Worm (Caenorhabditis elegans): ENCODE data around the gene C31H1.1.

The C31H1.1 gene

DNA sequence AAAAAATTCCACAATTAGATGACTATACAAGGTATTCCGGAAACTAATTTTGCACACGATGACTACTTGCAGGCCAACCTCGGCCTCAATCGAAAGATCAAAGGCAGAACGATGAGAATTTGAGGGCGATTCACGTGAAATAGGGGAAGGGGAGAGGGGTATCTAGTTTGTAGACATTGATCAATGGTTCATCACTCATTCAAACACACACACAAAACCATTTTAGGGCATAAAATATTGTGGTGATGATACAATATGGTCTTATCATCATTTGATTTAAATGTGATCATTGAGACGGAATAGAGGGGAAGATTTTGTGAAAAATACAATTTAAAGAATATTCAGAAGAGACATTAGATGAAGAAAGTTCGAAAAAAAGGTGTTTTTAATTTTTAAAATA lies 34.5 kb upstream of the C31H1.1 start (continued):
- TF ChIP-seq mxl-3 (GFP tag; optimal IDR thresholded peaks at IDR 0.05) (no peak), aha-1 (tag) (no peak), hlh-30 (tag; optimal IDR thresholded peaks at IDR 0.05; ENCODE audit: insufficient read depth) (peak; percentile 58), dmd-6 (GFP tag; IDR thresholded peaks at IDR 0.05) (peak; percentile 85), ztf-11 (tag; optimal IDR thresholded peaks at IDR 0.05) (no peak), attf-4 (tag; optimal IDR thresholded peaks at IDR 0.05) (no peak), T26A8.4 (GFP tag; IDR thresholded peaks at IDR 0.05) (no peak), nhr-77 (tag; optimal IDR thresholded peaks at IDR 0.05) (peak; percentile 58), nhr-102 (tag; optimal IDR thresholded peaks at IDR 0.05) (peak; percentile 24), snpc-1.2 (GFP tag; IDR thresholded peaks at IDR 0.05) (no peak), ZK337.2 (GFP tag; IDR thresholded peaks at IDR 0.05) (no peak), jun-1 (tag; optimal IDR thresholded peaks at IDR 0.05) (no peak), dpl-1 (GFP tag; optimal IDR thresholded peaks at IDR 0.05) (peak; percentile 2), ceh-32 (tag; optimal IDR thresholded peaks at IDR 0.05; ENCODE audit: poor library complexity) (no peak), ceh-20 (GFP tag; IDR thresholded peaks at IDR 0.05) (no peak), lin-1 (GFP tag; IDR thresholded peaks at IDR 0.05) (0 out of 2 replicates have a peak, but pooled peaks have one; percentile 52), zfp-3 (GFP tag; conservative IDR thresholded peaks at IDR 0.05) (no peak), php-3 (GFP tag; IDR thresholded peaks at IDR 0.05) (no peak), tra-1 (GFP tag; IDR thresholded peaks at IDR 0.05) (no peak), hlh-11 (tag; optimal IDR thresholded peaks at IDR 0.05) (peak; percentile 57), ztf-7 (tag; optimal IDR thresholded peaks at IDR 0.05) (no peak), F26F4.8 (GFP tag; conservative IDR thresholded peaks at IDR 0.05) (no peak), sdz-12 (GFP tag; optimal IDR thresholded peaks at IDR 0.05) (no peak), F10B5.3 (tag; optimal IDR thresholded peaks at IDR 0.05) (no peak), madf-5 (GFP tag; IDR thresholded peaks at IDR 0.05) (no peak), ces-1 (GFP tag; optimal IDR thresholded peaks at IDR 0.05) (no peak), daf-12 (tag; optimal IDR thresholded peaks at IDR 0.05) (no peak), hmg-1.1 (GFP tag; IDR thresholded peaks at IDR 0.05) (no peak), unc-130 (GFP tag; optimal IDR thresholded peaks at IDR 0.05) (no peak), nhr-76 (tag; optimal IDR thresholded peaks at IDR 0.05) (no peak), lin-13 (GFP tag; optimal IDR thresholded peaks at IDR 0.05) (no peak), tag-97 (GFP tag; IDR thresholded peaks at IDR 0.05) (no peak)

DNA sequence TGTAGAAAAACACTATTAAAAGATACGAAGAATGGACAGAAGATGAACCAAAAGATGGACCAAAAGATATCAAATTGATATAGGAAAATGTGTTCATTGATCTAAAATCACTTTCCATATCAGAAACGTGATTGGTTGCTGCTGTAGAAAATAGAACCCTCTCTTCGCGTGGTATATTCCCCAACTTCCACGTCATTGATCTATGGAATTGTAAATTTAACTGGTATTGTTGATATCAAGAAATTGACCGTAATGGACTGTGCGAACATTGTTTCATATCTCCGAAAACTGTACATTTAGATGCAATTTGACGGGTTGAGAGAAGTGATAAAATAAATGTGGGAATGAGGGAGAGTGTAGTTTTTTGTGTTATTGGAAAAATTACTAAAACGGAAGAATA lies 32.9 kb upstream of the C31H1.1 start:
- TF ChIP-seq nhr-111 (GFP tag; optimal IDR thresholded peaks at IDR 0.05) (no peak), F44E2.7 (GFP tag; IDR thresholded peaks at IDR 0.05) (no peak), fos-1 (tag; optimal IDR thresholded peaks at IDR 0.05) (no peak), nhr-77 (tag; optimal IDR thresholded peaks at IDR 0.05) (no peak), mep-1 (tag; optimal IDR thresholded peaks at IDR 0.05) (peak; percentile 27), madf-9 (GFP tag; conservative IDR thresholded peaks at IDR 0.05) (no peak), Y75B8A.6 (GFP tag; IDR thresholded peaks at IDR 0.05) (no peak), ZK546.5 (tag; optimal IDR thresholded peaks at IDR 0.05) (no peak), R02D3.7 (tag; optimal IDR thresholded peaks at IDR 0.05) (no peak), nhr-6 (tag; optimal IDR thresholded peaks at IDR 0.05) (no peak), D1046.2 (GFP tag; IDR thresholded peaks at IDR 0.05) (no peak), ztf-7 (tag; optimal IDR thresholded peaks at IDR 0.05) (no peak), cey-2 (tag; optimal IDR thresholded peaks at IDR 0.05; ENCODE audit: borderline replicate concordance, insufficient read depth) (peak; percentile 14), php-3 (GFP tag; IDR thresholded peaks at IDR 0.05) (no peak), lin-1 (GFP tag; IDR thresholded peaks at IDR 0.05) (no peak), dmd-9 (GFP tag; IDR thresholded peaks at IDR 0.05) (no peak), lin-39 (tag; optimal IDR thresholded peaks at IDR 0.05) (no peak), nhr-25 (tag; optimal IDR thresholded peaks at IDR 0.05; ENCODE audit: borderline replicate concordance, insufficient read depth) (no peak), egl-43 (GFP tag; IDR thresholded peaks at IDR 0.05) (no peak), Y5F2A.4 (GFP tag; optimal IDR thresholded peaks at IDR 0.05) (no peak), fkh-10 (GFP tag; optimal IDR thresholded peaks at IDR 0.05) (no peak), mxl-3 (GFP tag; optimal IDR thresholded peaks at IDR 0.05) (peak; percentile 73), set-16 (GFP tag; IDR thresholded peaks at IDR 0.05) (no peak), unc-39 (tag; optimal IDR thresholded peaks at IDR 0.05) (no peak), zip-11 (GFP tag; IDR thresholded peaks at IDR 0.05) (no peak), jun-1 (tag; optimal IDR thresholded peaks at IDR 0.05) (no peak)

All from whole organism, L4 larva.